Worm (Caenorhabditis elegans) whole organism, L4 larva: Measurements from ENCODE around the gene F08F3.1.
A peak's percentile ranks its signal among the peaks of the same experiment; 100 is the strongest.

Experiments
- F10B5.3 ChIP-seq: sonication (generic microtip); optimal IDR thresholded peaks from 2 replicates; lab custom pipeline; 2016; ENCODE audit warnings: mild to moderate bottlenecking, missing genetic modification characterization, missing compliant biosample characterization
- F26F4.8 ChIP-seq: fragments of 200-800 bp; sonication (Bioruptor generic); conservative IDR thresholded peaks from 2 replicates; pipeline ENCODE4 v1.3.6; 2022; ENCODE audit warnings: missing genetic modification characterization, missing compliant biosample characterization
- F37D6.2 ChIP-seq: sonication (generic microtip); optimal IDR thresholded peaks from 2 replicates; lab custom pipeline; 2016; ENCODE audit warnings: mild to moderate bottlenecking, missing genetic modification characterization, missing compliant biosample characterization
- F44E2.7 ChIP-seq: fragments of 200-800 bp; sonication (Bioruptor generic); IDR thresholded peaks from 2 replicates; pipeline ENCODE4 v2.1.2; 2022; ENCODE audit warnings: missing genetic modification characterization, missing compliant biosample characterization
- F49E8.2 ChIP-seq: sonication (generic microtip); optimal IDR thresholded peaks from 2 replicates; lab custom pipeline; 2016; ENCODE audit warnings: missing compliant biosample characterization, mild to moderate bottlenecking, missing genetic modification characterization, borderline replicate concordance
- T20F7.1 ChIP-seq: fragments of 200-800 bp; sonication (Bioruptor generic); optimal IDR thresholded peaks from 2 replicates; lab custom pipeline; 2018; ENCODE audit warnings: mild to moderate bottlenecking, missing genetic modification characterization, missing compliant biosample characterization
- aha-1 ChIP-seq: fragments of 150-350 bp; peaks from one replicate; lab custom pipeline; 2014; ENCODE audit warnings: missing biosample characterization, missing genetic modification characterization
- ceh-20 ChIP-seq: fragments of 200-800 bp; sonication (Bioruptor generic); IDR thresholded peaks from 2 replicates; pipeline ENCODE4 v1.3.6; 2022; ENCODE audit warnings: missing genetic modification reagents, missing genetic modification characterization, missing compliant biosample characterization
- ceh-44 ChIP-seq: fragments of 200-800 bp; sonication (Bioruptor generic); IDR thresholded peaks from 2 replicates; pipeline ENCODE4 v1.3.6; 2022; ENCODE audit warnings: missing genetic modification reagents, missing genetic modification characterization, missing compliant biosample characterization
- ceh-82 ChIP-seq: sonication (generic microtip); optimal IDR thresholded peaks from 2 replicates; lab custom pipeline; 2017; ENCODE audit warnings: missing biosample characterization, missing genetic modification characterization
- ces-1 ChIP-seq: fragments of 150-350 bp; sonication (generic microtip); optimal IDR thresholded peaks from 4 replicates; lab custom pipeline; 2014; ENCODE audit warnings: missing biosample characterization, missing genetic modification reagents, missing genetic modification characterization
- ctbp-1 ChIP-seq: fragments of 200-800 bp; sonication (Bioruptor generic); IDR thresholded peaks from 2 replicates; pipeline ENCODE4 v1.3.6; 2022; ENCODE audit warnings: missing genetic modification reagents, missing genetic modification characterization, missing compliant biosample characterization
- dmd-6 ChIP-seq: fragments of 200-800 bp; sonication (Bioruptor generic); IDR thresholded peaks from 2 replicates; pipeline ENCODE4 v1.3.6; 2022; ENCODE audit warnings: missing genetic modification reagents, missing genetic modification characterization, missing compliant biosample characterization
- dmd-9 ChIP-seq: fragments of 200-800 bp; sonication (Bioruptor generic); IDR thresholded peaks from 2 replicates; pipeline ENCODE4 v1.3.6; 2022; ENCODE audit warnings: missing genetic modification reagents, missing genetic modification characterization, missing compliant biosample characterization
- dpl-1 ChIP-seq: fragments of 150-350 bp; optimal IDR thresholded peaks from 2 replicates; lab custom pipeline; 2014; ENCODE audit warnings: missing biosample characterization, missing genetic modification reagents, missing genetic modification characterization
- gei-8 ChIP-seq: fragments of 200-800 bp; sonication (Bioruptor generic); optimal IDR thresholded peaks from 2 replicates; lab custom pipeline; 2018; ENCODE audit warnings: mild to moderate bottlenecking, missing genetic modification characterization, missing compliant biosample characterization
- hlh-11 ChIP-seq: fragments of 200-800 bp; sonication (Bioruptor generic); optimal IDR thresholded peaks from 2 replicates; lab custom pipeline; 2018; ENCODE audit warnings: mild to moderate bottlenecking, missing genetic modification characterization, missing compliant biosample characterization
- hlh-30 ChIP-seq: sonication (generic microtip); optimal IDR thresholded peaks from 2 replicates; lab custom pipeline; 2017; ENCODE audit warnings: antibody characterized with exemption, mild to moderate bottlenecking, missing genetic modification characterization, missing compliant biosample characterization; ENCODE audit not compliant: insufficient read depth
- jun-1 ChIP-seq: fragments of 150-350 bp; optimal IDR thresholded peaks from 2 replicates; lab custom pipeline; 2014; ENCODE audit warnings: missing biosample characterization, missing genetic modification reagents, missing genetic modification characterization
- lin-1 ChIP-seq: fragments of 200-800 bp; sonication (Bioruptor generic); IDR thresholded peaks from 2 replicates; pipeline ENCODE4 v1.3.6; 2022; ENCODE audit warnings: missing genetic modification reagents, missing genetic modification characterization, missing compliant biosample characterization
- lin-39 ChIP-seq: fragments of 150-350 bp; optimal IDR thresholded peaks from 2 replicates; lab custom pipeline; 2014; ENCODE audit warnings: missing biosample characterization, missing genetic modification reagents, missing genetic modification characterization
- madf-5 ChIP-seq, 2 experiments: fragments of 200-800 bp; sonication (Bioruptor generic); IDR thresholded peaks; 2 replicates each; pipeline ENCODE4 v1.3.6; 2022; ENCODE audit warnings: missing compliant biosample characterization in 2 of 2, missing genetic modification characterization in 2 of 2
- mdl-1 ChIP-seq, 2 experiments: fragments of 150-350 bp in 1 of 2; sonication (generic microtip) in 1 of 2; optimal IDR thresholded peaks; 2 replicates each; lab custom pipeline; 2014 to 2017; ENCODE audit warnings: missing biosample characterization in 2 of 2, missing genetic modification characterization in 2 of 2
- mep-1 ChIP-seq: fragments of 150-350 bp; sonication (generic microtip); optimal IDR thresholded peaks from 3 replicates; lab custom pipeline; 2014; ENCODE audit warnings: missing biosample characterization, missing genetic modification characterization
- mxl-3 ChIP-seq: fragments of 200-800 bp; sonication (Bioruptor generic); optimal IDR thresholded peaks from 2 replicates; lab custom pipeline; 2018; ENCODE audit warnings: mild to moderate bottlenecking, missing genetic modification characterization, missing compliant biosample characterization
- nhr-10 ChIP-seq: fragments of 150-350 bp; optimal IDR thresholded peaks from 2 replicates; lab custom pipeline; 2014; ENCODE audit warnings: missing biosample characterization, missing genetic modification characterization
- nhr-11 ChIP-seq: fragments of 150-350 bp; optimal IDR thresholded peaks from 2 replicates; lab custom pipeline; 2014; ENCODE audit warnings: missing biosample characterization, missing genetic modification characterization
- nhr-25 ChIP-seq: sonication (generic microtip); optimal IDR thresholded peaks from 2 replicates; lab custom pipeline; 2017; ENCODE audit warnings: missing genetic modification characterization, mild to moderate bottlenecking, missing compliant biosample characterization, antibody characterized with exemption, moderate library complexity, borderline replicate concordance; ENCODE audit not compliant: insufficient read depth
- nhr-28 ChIP-seq: fragments of 150-350 bp; optimal IDR thresholded peaks from 2 replicates; lab custom pipeline; 2014; ENCODE audit warnings: missing biosample characterization, missing genetic modification characterization
- nhr-42 ChIP-seq: fragments of 200-800 bp; sonication (Bioruptor generic); IDR thresholded peaks from 2 replicates; pipeline ENCODE4 v1.3.6; 2022; ENCODE audit warnings: missing genetic modification characterization, missing compliant biosample characterization
- nhr-48 ChIP-seq: sonication (generic microtip); optimal IDR thresholded peaks from 2 replicates; lab custom pipeline; 2016; ENCODE audit warnings: mild to moderate bottlenecking, missing genetic modification characterization, missing compliant biosample characterization
- pha-4 ChIP-seq, 2 experiments: fragments of 150-350 bp in 1 of 2; fragments of 200-800 bp in 1 of 2; sonication (Bioruptor generic) in 1 of 2; IDR thresholded peaks in 1 of 2; optimal IDR thresholded peaks in 1 of 2; 2 replicates each; pipeline versions ENCODE4 v1.3.6 to Lab custom; 2014 to 2022; ENCODE audit warnings: missing genetic modification characterization in 2 of 2, missing genetic modification reagents in 2 of 2, missing biosample characterization in 1 of 2, missing compliant biosample characterization in 1 of 2
- skn-1 ChIP-seq: fragments of 150-350 bp; optimal IDR thresholded peaks from 2 replicates; lab custom pipeline; 2014; ENCODE audit warnings: missing biosample characterization, missing genetic modification characterization
- spr-1 ChIP-seq: sonication (generic microtip); optimal IDR thresholded peaks from 2 replicates; lab custom pipeline; 2016; ENCODE audit warnings: mild to moderate bottlenecking, missing genetic modification characterization, missing compliant biosample characterization
- tra-1 ChIP-seq: fragments of 200-800 bp; sonication (Bioruptor generic); IDR thresholded peaks from 2 replicates; pipeline ENCODE4 v1.3.6; 2022; ENCODE audit warnings: missing genetic modification reagents, missing genetic modification characterization, missing compliant biosample characterization
- unc-39 ChIP-seq: sonication (generic microtip); optimal IDR thresholded peaks from 2 replicates; lab custom pipeline; 2017; ENCODE audit warnings: missing biosample characterization, missing genetic modification characterization
- unc-62 ChIP-seq, 3 experiments: fragments of 150-350 bp in 1 of 3; sonication (generic microtip); optimal IDR thresholded peaks in 2 of 3; peaks in 1 of 3; 1 replicate in 1 of 3; 2 replicates in 2 of 3; lab custom pipeline; 2014 to 2017; ENCODE audit warnings: missing biosample characterization in 3 of 3, missing genetic modification characterization in 3 of 3, missing genetic modification reagents in 3 of 3, missing genotype in 1 of 3
- vab-7 ChIP-seq: fragments of 200-800 bp; sonication (Bioruptor generic); IDR thresholded peaks from 2 replicates; pipeline ENCODE4 v1.3.6; 2022; ENCODE audit warnings: missing genetic modification reagents, missing genetic modification characterization, missing compliant biosample characterization
- ztf-11 ChIP-seq: fragments of 150-350 bp; optimal IDR thresholded peaks from 2 replicates; lab custom pipeline; 2014; ENCODE audit warnings: missing biosample characterization, missing genetic modification characterization
- ztf-7 ChIP-seq: fragments of 150-350 bp; optimal IDR thresholded peaks from 2 replicates; lab custom pipeline; 2014; ENCODE audit warnings: missing biosample characterization, missing genetic modification characterization

Gene F08F3.1

ce11 chrV:5445839-5446238 lies at the start of gene F08F3.1:
F08F3.1 (plus strand) TSS chrV:5446139.
- no peak for TF ChIP-seq dmd-9 (GFP tag; lab: Robert Waterston, UW)
- peak in 1 of 2 experiments; percentile 89 for TF ChIP-seq unc-62 (GFP tag; optimal IDR thresholded peaks at IDR 0.05 in 1 of 2; lab: Kevin White, UChicago)
- no peak for TF ChIP-seq unc-62 (tag; optimal IDR thresholded peaks at IDR 0.05; lab: Kevin White, UChicago)

ce11 chrV:5403938-5404337 lies 42.0 kb upstream of the F08F3.1 start:
- TF ChIP-seq F49E8.2 (no peak), aha-1 (tag; lab: Kevin White, UChicago) (peak; percentile 73)

DNA sequence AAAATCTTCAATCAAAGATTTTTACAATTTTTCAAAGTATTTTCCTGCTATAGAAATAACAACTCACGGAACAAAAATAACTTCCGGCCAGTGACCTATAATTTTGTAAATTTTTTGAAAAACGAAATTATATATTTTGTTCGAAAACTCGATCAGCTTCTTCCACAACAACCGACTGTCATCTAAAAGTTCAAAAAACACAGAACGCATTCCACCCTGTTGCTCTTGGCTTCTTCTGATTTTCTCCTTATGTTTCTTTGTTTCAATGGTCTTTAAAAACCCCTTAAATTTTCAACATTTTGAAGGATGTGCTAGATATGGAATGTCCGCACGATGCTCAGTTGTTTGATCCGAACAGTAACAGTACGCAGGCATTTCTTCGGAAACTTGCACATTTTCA lies 40.9 kb upstream of the F08F3.1 start, which contains the start of gene dmsr-7:
Gene dmsr-7, plus strand, starts transcription at position 301 of the 400 bp plus-strand sequence.
- TF ChIP-seq nhr-25 (tag; lab: Kevin White, UChicago) (no peak), T20F7.1 (no peak), mep-1 (no peak), jun-1 (tag; lab: Kevin White, UChicago) (no peak), nhr-11 (tag; lab: Kevin White, UChicago) (no peak), skn-1 (tag; lab: Kevin White, UChicago) (no peak), lin-39 (tag; lab: Kevin White, UChicago) (no peak), nhr-48 (no peak), spr-1 (tag; lab: Kevin White, UChicago) (no peak)

ce11 chrV:5408223-5408622 lies 37.7 kb upstream of the F08F3.1 start, which contains the start of gene C25A6.1:
C25A6.1 (plus strand) TSS chrV:5408523.
- TF ChIP-seq hlh-30 (tag; lab: Kevin White, UChicago), result no peak
- TF ChIP-seq pha-4 (GFP tag; IDR thresholded peaks at IDR 0.05; lab: Robert Waterston, UW), result no peak
- TF ChIP-seq pha-4 (tag; optimal IDR thresholded peaks at IDR 0.05; lab: Kevin White, UChicago), result no peak
- no peak for TF ChIP-seq nhr-28
- no peak for TF ChIP-seq unc-39 (tag; lab: Kevin White, UChicago)
- no peak for TF ChIP-seq tra-1 (GFP tag; lab: Robert Waterston, UW)
- TF ChIP-seq gei-8, result no peak
- TF ChIP-seq F44E2.7 (GFP tag; lab: Robert Waterston, UW), result no peak
- no peak for TF ChIP-seq dpl-1 (GFP tag; lab: Kevin White, UChicago)

DNA sequence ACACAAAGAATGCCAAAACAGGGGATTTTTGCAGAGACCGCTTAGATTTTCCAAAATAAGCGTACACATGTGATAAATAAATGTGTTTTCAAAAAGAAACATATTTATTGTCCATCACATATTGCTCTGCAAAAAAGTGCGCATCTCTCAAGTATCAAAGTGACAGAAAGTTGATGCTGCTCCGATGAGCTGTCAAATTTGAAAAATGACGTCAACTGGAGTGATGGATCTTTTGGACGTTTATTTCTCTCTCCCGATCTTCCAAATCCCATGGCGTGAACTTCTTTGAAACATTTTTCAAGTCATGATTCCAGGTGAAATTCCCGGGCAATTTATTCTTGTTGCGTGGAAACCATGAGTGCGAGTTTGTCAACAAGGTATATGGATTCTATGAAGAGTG lies 37.0 kb upstream of the F08F3.1 start:
- no peak for TF ChIP-seq ztf-7 (tag; lab: Kevin White, UChicago)
- TF ChIP-seq unc-62 (GFP tag; optimal IDR thresholded peaks at IDR 0.05 in 1 of 2; lab: Kevin White, UChicago), result peak in 1 of 2 experiments; percentile 99
- no peak for TF ChIP-seq unc-62 (tag; optimal IDR thresholded peaks at IDR 0.05; lab: Kevin White, UChicago)
- no peak for TF ChIP-seq F37D6.2
- peak; percentile 64; the same call in 1 of the 2 replicates for TF ChIP-seq ceh-20 (GFP tag; lab: Robert Waterston, UW)

DNA sequence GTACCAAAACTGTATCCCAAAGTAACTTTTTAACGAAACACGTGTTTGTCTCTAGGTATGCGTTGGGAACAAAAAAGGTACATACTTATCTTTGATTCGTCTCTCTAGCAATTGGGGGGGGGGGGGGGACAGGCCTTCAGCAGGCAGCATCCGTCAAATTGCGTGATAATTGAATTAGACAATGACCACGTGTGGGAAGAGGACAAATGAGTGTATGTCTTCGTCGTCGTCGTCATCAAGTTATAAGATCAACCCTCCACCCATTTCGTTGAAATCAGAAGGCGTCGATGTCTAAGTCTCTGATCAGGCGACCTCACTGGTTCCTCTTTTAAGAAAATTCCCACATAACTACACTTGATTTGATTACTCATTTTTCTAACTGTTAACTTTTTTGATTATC lies 35.3 kb upstream of the F08F3.1 start, which contains the start of gene F08F3.4:
Gene F08F3.4, plus strand, starts transcription at position 277 of the 400 bp plus-strand sequence.
- TF ChIP-seq lin-1 (GFP tag; lab: Robert Waterston, UW), result 0 out of 2 replicates have a peak, but pooled peaks have one; percentile 26
- TF ChIP-seq ceh-20 (GFP tag; lab: Robert Waterston, UW), result 0 out of 2 replicates have a peak, but pooled peaks have one; percentile 38
- no peak for TF ChIP-seq madf-5 (GFP tag; IDR thresholded peaks at IDR 0.05; lab: Robert Waterston, UW)
- no peak for TF ChIP-seq ces-1 (GFP tag; lab: Kevin White, UChicago)
- TF ChIP-seq nhr-48, result peak; percentile 80
- TF ChIP-seq nhr-28, result peak; percentile 30
- no peak for TF ChIP-seq ceh-44
- TF ChIP-seq T20F7.1, result no peak
- TF ChIP-seq mdl-1 (tag; optimal IDR thresholded peaks at IDR 0.05; lab: Kevin White, UChicago), result peak in 1 of 2 experiments; percentile 43
- TF ChIP-seq F26F4.8, result no peak
- no peak for TF ChIP-seq F10B5.3 (tag; lab: Kevin White, UChicago)
- 0 out of 2 replicates have a peak, but pooled peaks have one; percentile 26 for TF ChIP-seq ctbp-1 (GFP tag; lab: Robert Waterston, UW)
- no peak for TF ChIP-seq lin-39 (tag; lab: Kevin White, UChicago)
- peak; percentile 67 for TF ChIP-seq dmd-6 (GFP tag; lab: Robert Waterston, UW)
- no peak for TF ChIP-seq nhr-10
- TF ChIP-seq ztf-11 (tag; lab: Kevin White, UChicago), result no peak
- no peak for TF ChIP-seq ceh-82 (tag; lab: Kevin White, UChicago)
- TF ChIP-seq hlh-11 (tag; lab: Kevin White, UChicago), result peak; percentile 80
- peak; percentile 55 for TF ChIP-seq gei-8
- peak; percentile 28; the same call in 1 of the 2 replicates for TF ChIP-seq tra-1 (GFP tag; lab: Robert Waterston, UW)
- no peak for TF ChIP-seq nhr-42 (GFP tag; lab: Robert Waterston, UW)
- peak; percentile 96 for TF ChIP-seq mxl-3 (GFP tag; lab: Kevin White, UChicago)
- TF ChIP-seq vab-7 (GFP tag; lab: Robert Waterston, UW), result no peak
